Worm (Caenorhabditis elegans): ENCODE measurements around the gene daf-12.

daf-12 gene

ce11 chrX:10689729-10690128, 54.0 kb downstream of the daf-12 start:
- TF ChIP-seq ztf-26 (tag; optimal IDR thresholded peaks at IDR 0.05) (peak; percentile 15), lin-40 (tag; optimal IDR thresholded peaks at IDR 0.05) (peak; percentile 62), somi-1 (GFP tag; optimal IDR thresholded peaks at IDR 0.05) (peak; percentile 27), ets-4 (GFP tag; optimal IDR thresholded peaks at IDR 0.05) (no peak), lin-54 (GFP tag; optimal IDR thresholded peaks at IDR 0.05) (no peak), attf-5 (GFP tag; optimal IDR thresholded peaks at IDR 0.05) (no peak)

- no peak for TF ChIP-seq madf-10 (tag; optimal IDR thresholded peaks at IDR 0.05)
- TF ChIP-seq dox-1 (GFP tag; IDR thresholded peaks at IDR 0.05): 0 out of 2 replicates have a peak, but pooled peaks have one; percentile 29
These were observed 55.5 kb downstream of the daf-12 start for ce11 chrX:10691232-10691631.

- TF ChIP-seq gei-17 (GFP tag; optimal IDR thresholded peaks at IDR 0.05) (no peak), T26A5.8 (tag; optimal IDR thresholded peaks at IDR 0.05) (no peak), Y53F4B.3 (GFP tag; IDR thresholded peaks at IDR 0.05) (no peak), nfya-2 (GFP tag; IDR thresholded peaks at IDR 0.05) (no peak), lir-1 (GFP tag; conservative IDR thresholded peaks at IDR 0.05) (no peak), C06A6.2 (GFP tag; conservative IDR thresholded peaks at IDR 0.05) (no peak), Y53G8AR.9 (GFP tag; conservative IDR thresholded peaks at IDR 0.05) (no peak), zim-3 (tag; optimal IDR thresholded peaks at IDR 0.05) (no peak), ekl-4 (GFP tag; IDR thresholded peaks at IDR 0.05) (no peak), pha-4 (tag; optimal IDR thresholded peaks at IDR 0.05) (no peak), bed-2 (GFP tag; IDR thresholded peaks at IDR 0.05) (no peak), lin-35 (GFP tag; optimal IDR thresholded peaks at IDR 0.05) (no peak)
These were observed 55.9 kb downstream of the daf-12 start, which contains the start of gene yap-1 for ce11 chrX:10691643-10692042. Gene yap-1 (plus strand): TSS chrX:10691943.

ce11 chrX:10692057-10692456, 56.3 kb downstream of the daf-12 start:
- no peak for TF ChIP-seq athp-1 (tag; optimal IDR thresholded peaks at IDR 0.05)
- no peak for TF ChIP-seq cebp-1 (GFP tag; IDR thresholded peaks at IDR 0.05)
- TF ChIP-seq cebp-1 (tag; optimal IDR thresholded peaks at IDR 0.05): peak; percentile 72
- TF ChIP-seq ama-1 (optimal IDR thresholded peaks at IDR 0.05): no peak
- TF ChIP-seq ama-1 (GFP tag; optimal IDR thresholded peaks at IDR 0.05): no peak

- TF ChIP-seq nhr-80 (tag; optimal IDR thresholded peaks at IDR 0.05) (peak; percentile 46), him-1 (tag; optimal IDR thresholded peaks at IDR 0.05) (no peak), cebp-1 (GFP tag; IDR thresholded peaks at IDR 0.05) (no peak), cebp-1 (tag; optimal IDR thresholded peaks at IDR 0.05) (peak; percentile 11), tbp1 (GFP tag; optimal IDR thresholded peaks at IDR 0.05) (no peak), hmg-20 (GFP tag; IDR thresholded peaks at IDR 0.05) (no peak), mxl-1 (tag; optimal IDR thresholded peaks at IDR 0.05) (no peak)
These were observed 58.5 kb downstream of the daf-12 start for ce11 chrX:10694248-10694647.

- TF ChIP-seq ztf-26 (tag; optimal IDR thresholded peaks at IDR 0.05): no peak
- TF ChIP-seq nhr-80 (tag; optimal IDR thresholded peaks at IDR 0.05): peak; percentile 34
- TF ChIP-seq mcd-1 (GFP tag; IDR thresholded peaks at IDR 0.05): peak; percentile 45; the same call in 1 of the 2 replicates
- no peak for TF ChIP-seq ztf-25 (GFP tag; IDR thresholded peaks at IDR 0.05)
These were observed 59.2 kb downstream of the daf-12 start, which contains the start of gene plpp-1.3 for ce11 chrX:10694933-10695332. Gene plpp-1.3 (plus strand): TSS chrX:10695312.
